Fruit fly (Drosophila melanogaster) whole organism, embryonic: ENCODE data around the gene CG13126.

Source experiments
- CG10267 ChIP-seq: fragments of 200-800 bp; sonication (Bioruptor generic); optimal IDR thresholded peaks from 2 replicates; lab custom pipeline; 2018; ENCODE audit warnings: missing biosample characterization, mild to moderate bottlenecking, missing genetic modification characterization, moderate library complexity
- CG10274 ChIP-seq: fragments of 200-800 bp; sonication (Bioruptor generic); optimal IDR thresholded peaks from 3 replicates; lab custom pipeline; 2017; ENCODE audit warnings: missing biosample characterization, mild to moderate bottlenecking, missing genetic modification characterization
- CG10321 ChIP-seq: fragments of 200-800 bp; sonication (Bioruptor generic); IDR thresholded peaks from 2 replicates; pipeline ENCODE4 v1.3.6; 2022; ENCODE audit warnings: missing biosample characterization, missing genetic modification characterization
- CG10543 ChIP-seq: fragments of 200-800 bp; sonication (Bioruptor generic); optimal IDR thresholded peaks from 3 replicates; lab custom pipeline; 2017; ENCODE audit warnings: missing biosample characterization, mild to moderate bottlenecking, missing genetic modification characterization, moderate library complexity
- CG11398 ChIP-seq: fragments of 200-800 bp; sonication (Bioruptor generic); optimal IDR thresholded peaks from 2 replicates; lab custom pipeline; 2016; ENCODE audit warnings: missing biosample characterization, missing genetic modification characterization
- CG11456 ChIP-seq: fragments of 200-800 bp; sonication (Bioruptor generic); IDR thresholded peaks from 3 replicates; pipeline ENCODE4 v1.3.6; 2022; ENCODE audit warnings: missing biosample characterization, missing genetic modification characterization
- CG11723 ChIP-seq: fragments of 200-800 bp; sonication (Bioruptor generic); optimal IDR thresholded peaks from 2 replicates; lab custom pipeline; 2017; ENCODE audit warnings: missing biosample characterization, mild to moderate bottlenecking, missing genetic modification characterization
- CG1233 ChIP-seq: fragments of 200-800 bp; sonication (Bioruptor generic); optimal IDR thresholded peaks from 4 replicates; lab custom pipeline; 2018; ENCODE audit warnings: missing biosample characterization, mild to moderate bottlenecking, missing genetic modification characterization
- CG13624 ChIP-seq: fragments of 200-800 bp; sonication (Bioruptor generic); optimal IDR thresholded peaks from 2 replicates; lab custom pipeline; 2016; ENCODE audit warnings: missing biosample characterization, missing genetic modification characterization
- CG1602 ChIP-seq: fragments of 200-800 bp; sonication (Bioruptor generic); optimal IDR thresholded peaks from 3 replicates; lab custom pipeline; 2016; ENCODE audit warnings: missing biosample characterization, missing genetic modification characterization
- CG16779 ChIP-seq: fragments of 200-800 bp; sonication (Bioruptor generic); IDR thresholded peaks from 2 replicates; pipeline ENCODE4 v1.3.6; 2022; ENCODE audit warnings: missing biosample characterization, missing genetic modification characterization
- CG17361 ChIP-seq: fragments of 200-800 bp; sonication (Bioruptor generic); IDR thresholded peaks from 3 replicates; pipeline ENCODE4 v1.3.6; 2022; ENCODE audit warnings: missing biosample characterization, missing genetic modification characterization
- CG1792 ChIP-seq: fragments of 200-800 bp; sonication (Bioruptor generic); optimal IDR thresholded peaks from 2 replicates; lab custom pipeline; 2016; ENCODE audit warnings: missing biosample characterization, missing genetic modification characterization
- CG1832 ChIP-seq: fragments of 200-800 bp; sonication (Bioruptor generic); optimal IDR thresholded peaks from 2 replicates; lab custom pipeline; 2017; ENCODE audit warnings: missing biosample characterization, mild to moderate bottlenecking, missing genetic modification characterization, inconsistent platforms
- CG18764 ChIP-seq: fragments of 200-800 bp; sonication (Bioruptor generic); optimal IDR thresholded peaks from 3 replicates; lab custom pipeline; 2016; ENCODE audit warnings: missing biosample characterization, missing genetic modification characterization
- CG30431 ChIP-seq: fragments of 200-800 bp; sonication (Bioruptor generic); optimal IDR thresholded peaks from 2 replicates; lab custom pipeline; 2017; ENCODE audit warnings: missing biosample characterization, missing genetic modification characterization
- CG34376 ChIP-seq: fragments of 200-800 bp; sonication (Bioruptor generic); optimal IDR thresholded peaks from 2 replicates; lab custom pipeline; 2018; ENCODE audit warnings: missing biosample characterization, mild to moderate bottlenecking, missing genetic modification characterization
- CG4360 ChIP-seq: fragments of 200-800 bp; sonication (Bioruptor generic); IDR thresholded peaks from 2 replicates; pipeline ENCODE4 v1.3.6; 2022; ENCODE audit warnings: missing biosample characterization, missing genetic modification characterization
- CG6254 ChIP-seq: fragments of 200-800 bp; sonication (Bioruptor generic); optimal IDR thresholded peaks from 3 replicates; lab custom pipeline; 2017; ENCODE audit warnings: mild to moderate bottlenecking, missing biosample characterization, missing genetic modification reagents, missing genetic modification characterization
- CG6765 ChIP-seq: fragments of 200-800 bp; sonication (Bioruptor generic); optimal IDR thresholded peaks from 3 replicates; lab custom pipeline; 2017; ENCODE audit warnings: missing biosample characterization, mild to moderate bottlenecking, missing genetic modification characterization
- CG7786 ChIP-seq: fragments of 200-800 bp; sonication (Bioruptor generic); optimal IDR thresholded peaks from 2 replicates; lab custom pipeline; 2016; ENCODE audit warnings: missing biosample characterization, missing genetic modification characterization
- CG7963 ChIP-seq: fragments of 200-800 bp; sonication (Bioruptor generic); IDR thresholded peaks from 3 replicates; pipeline ENCODE4 v1.3.6; 2022; ENCODE audit warnings: missing biosample characterization, missing genetic modification characterization; ENCODE audit not compliant: partially characterized antibody
- CG7987 ChIP-seq: fragments of 200-800 bp; sonication (Bioruptor generic); optimal IDR thresholded peaks from 2 replicates; lab custom pipeline; 2018; ENCODE audit warnings: missing biosample characterization, mild to moderate bottlenecking, missing genetic modification characterization, moderate library complexity
- CG8359 ChIP-seq: fragments of 200-800 bp; sonication (Bioruptor generic); optimal IDR thresholded peaks from 2 replicates; lab custom pipeline; 2017; ENCODE audit warnings: missing biosample characterization, mild to moderate bottlenecking, missing genetic modification characterization, borderline replicate concordance
- D19A ChIP-seq: fragments of 200-800 bp; optimal IDR thresholded peaks from 3 replicates; lab custom pipeline; 2019; ENCODE audit warnings: missing biosample characterization, mild to moderate bottlenecking, missing genetic modification characterization, moderate library complexity
- Drgx ChIP-seq: fragments of 200-800 bp; sonication (Bioruptor generic); IDR thresholded peaks from 2 replicates; pipeline ENCODE4 v1.3.6; 2022; ENCODE audit warnings: missing biosample characterization, missing genetic modification characterization
- Fer2 ChIP-seq: fragments of 200-800 bp; sonication (Bioruptor generic); optimal IDR thresholded peaks from 2 replicates; lab custom pipeline; 2018; ENCODE audit warnings: missing biosample characterization, mild to moderate bottlenecking, missing genetic modification characterization, moderate library complexity
- Kr ChIP-seq: fragments of 200-800 bp; sonication (Bioruptor generic); optimal IDR thresholded peaks from 2 replicates; lab custom pipeline; 2017; ENCODE audit warnings: missing biosample characterization, mild to moderate bottlenecking, missing genetic modification characterization
- Lim3 ChIP-seq: fragments of 200-800 bp; sonication (Bioruptor generic); IDR thresholded peaks from 2 replicates; pipeline ENCODE4 v1.3.6; 2022; ENCODE audit warnings: missing biosample characterization, missing genetic modification characterization
- Mad ChIP-seq: fragments of 200-800 bp; sonication (Bioruptor generic); optimal IDR thresholded peaks from 2 replicates; lab custom pipeline; 2016; ENCODE audit warnings: missing biosample characterization, missing genetic modification characterization
- NC2β ChIP-seq: fragments of 200-800 bp; sonication (Bioruptor generic); optimal IDR thresholded peaks from 2 replicates; lab custom pipeline; 2016; ENCODE audit warnings: missing biosample characterization, missing genetic modification characterization
- NFAT ChIP-seq: fragments of 200-800 bp; sonication (Bioruptor generic); IDR thresholded peaks from 2 replicates; pipeline ENCODE4 v1.3.6; 2022; ENCODE audit warnings: missing biosample characterization, missing genetic modification characterization
- Nf-YA ChIP-seq: fragments of 200-800 bp; sonication (Bioruptor generic); IDR thresholded peaks from 2 replicates; pipeline ENCODE4 v1.3.6; 2022; ENCODE audit warnings: missing biosample characterization, missing genetic modification characterization
- Pdp1 ChIP-seq, 2 experiments: fragments of 200-800 bp; sonication (Bioruptor generic); optimal IDR thresholded peaks; 3 replicates each; lab custom pipeline; 2016; ENCODE audit warnings: missing biosample characterization in 2 of 2, missing genetic modification characterization in 2 of 2, mild to moderate bottlenecking in 1 of 2, moderate library complexity in 1 of 2
- Ravus ChIP-seq: fragments of 200-800 bp; sonication (Bioruptor generic); IDR thresholded peaks from 2 replicates; pipeline ENCODE4 v1.3.6; 2022; ENCODE audit warnings: missing biosample characterization, missing genetic modification characterization
- cg ChIP-seq: fragments of 200-800 bp; sonication (Bioruptor generic); optimal IDR thresholded peaks from 3 replicates; lab custom pipeline; 2019; ENCODE audit warnings: missing biosample characterization, mild to moderate bottlenecking, missing genetic modification characterization, moderate library complexity
- chm ChIP-seq: fragments of 200-800 bp; sonication (Bioruptor generic); IDR thresholded peaks from 2 replicates; pipeline ENCODE4 v1.3.6; 2022; ENCODE audit warnings: missing biosample characterization, missing genetic modification characterization
- chn ChIP-seq: fragments of 200-800 bp; sonication (Bioruptor generic); optimal IDR thresholded peaks from 2 replicates; lab custom pipeline; 2016; ENCODE audit warnings: missing biosample characterization, missing genetic modification characterization
- corto ChIP-seq: fragments of 200-800 bp; sonication (Bioruptor generic); optimal IDR thresholded peaks from 2 replicates; lab custom pipeline; 2016; ENCODE audit warnings: missing biosample characterization, mild to moderate bottlenecking, missing genetic modification characterization, moderate library complexity
- crol ChIP-seq: fragments of 200-800 bp; sonication (Bioruptor generic); IDR thresholded peaks from 2 replicates; pipeline ENCODE4 v1.3.6; 2022; ENCODE audit warnings: missing biosample characterization, missing genetic modification characterization
- dmrt11E ChIP-seq: fragments of 200-800 bp; sonication (Bioruptor generic); optimal IDR thresholded peaks from 3 replicates; lab custom pipeline; 2018; ENCODE audit warnings: missing biosample characterization, mild to moderate bottlenecking, missing genetic modification characterization, moderate library complexity
- ems ChIP-seq: fragments of 200-800 bp; sonication (Bioruptor generic); optimal IDR thresholded peaks from 3 replicates; lab custom pipeline; 2016; ENCODE audit warnings: missing biosample characterization, missing genetic modification characterization
- gcm2 ChIP-seq: fragments of 200-800 bp; sonication (Bioruptor generic); optimal IDR thresholded peaks from 2 replicates; lab custom pipeline; 2016; ENCODE audit warnings: missing biosample characterization, missing genetic modification characterization
- gro ChIP-seq: fragments of 200-800 bp; sonication (Bioruptor generic); optimal IDR thresholded peaks from 2 replicates; lab custom pipeline; 2016; ENCODE audit warnings: missing biosample characterization, missing genetic modification characterization
- hth ChIP-seq: fragments of >200 bp; optimal IDR thresholded peaks from 2 replicates; lab custom pipeline; 2017; ENCODE audit warnings: inconsistent platforms
- odd ChIP-seq: fragments of 200-800 bp; sonication (Bioruptor generic); optimal IDR thresholded peaks from 2 replicates; lab custom pipeline; 2017; ENCODE audit warnings: missing biosample characterization, mild to moderate bottlenecking, missing genetic modification characterization
- pan ChIP-seq, 4 experiments: fragments of >200 bp in 3 of 4; fragments of 200-800 bp in 1 of 4; sonication (Bioruptor generic) in 1 of 4; optimal IDR thresholded peaks in 3 of 4; IDR thresholded peaks in 1 of 4; 2 replicates each; pipeline versions ENCODE4 v1.3.6 to Lab custom; 2017 to 2022; ENCODE audit warnings: missing biosample characterization in 2 of 4, missing genetic modification characterization in 2 of 4, mixed read lengths in 1 of 4
- ranshi ChIP-seq: fragments of 200-800 bp; sonication (Bioruptor generic); IDR thresholded peaks from 2 replicates; pipeline ENCODE4 v1.3.6; 2022; ENCODE audit warnings: missing biosample characterization, missing genetic modification characterization
- ttk ChIP-seq: fragments of 200-800 bp; sonication (Bioruptor generic); IDR thresholded peaks from 2 replicates; pipeline ENCODE4 v2.1.2; 2022; ENCODE audit warnings: missing biosample characterization, missing genetic modification characterization

CG13126 gene

dm6 chr2L:9966983-9967737, 13.2 kb upstream of the CG13126 start, which contains the start of the genes Dref and RpL13 (continued):
- TF ChIP-seq CG11723 (peak; percentile 91), CG1233 (GFP tag; lab: Kevin White, UChicago) (peak; percentile 93), odd (GFP tag; lab: Kevin White, UChicago) (peak; percentile 95), gro (GFP tag; lab: Kevin White, UChicago) (peak; percentile 91), CG11456 (peak; percentile 87), CG10267 (peak; percentile 94), CG4360 (GFP tag; lab: Robert Waterston, UW) (0 out of 2 replicates have a peak, but pooled peaks have one; percentile 28), CG13624 (peak; percentile 93), CG8359 (peak; percentile 79), CG6765 (GFP tag; lab: Kevin White, UChicago) (peak; percentile 98), pan (optimal IDR thresholded peaks at IDR 0.05; lab: Kevin White, UChicago) (no peak), pan (GFP tag; optimal IDR thresholded peaks at IDR 0.05 in 1 of 2, IDR thresholded peaks at IDR 0.05 in 1 of 2) (peak in 1 of 2 experiments; percentile 75), Pdp1 (GFP tag; optimal IDR thresholded peaks at IDR 0.05; lab: Kevin White, UChicago) (peak; percentile 79 to 99), CG17361 (GFP tag; lab: Robert Waterston, UW) (peak; percentile 90), Mad (GFP tag; lab: Kevin White, UChicago) (peak; percentile 87), CG7987 (GFP tag; lab: Kevin White, UChicago) (peak; percentile 99), CG30431 (GFP tag; lab: Kevin White, UChicago) (peak; percentile 49), Kr (peak; percentile 12), cg (GFP tag; lab: Kevin White, UChicago) (no peak), gcm2 (GFP tag; lab: Kevin White, UChicago) (peak; percentile 80), ttk (GFP tag; lab: Robert Waterston, UW) (peak; percentile 44), ranshi (peak; percentile 70; the same call in 1 of the 2 replicates), CG11398 (GFP tag; lab: Kevin White, UChicago) (peak; percentile 89), CG6254 (peak; percentile 79), CG10274 (GFP tag; lab: Kevin White, UChicago) (peak; percentile 78), CG16779 (GFP tag; lab: Robert Waterston, UW) (peak; percentile 59), Ravus (no peak), NC2β (GFP tag; lab: Kevin White, UChicago) (peak; percentile 95), CG7963 (GFP tag; lab: Robert Waterston, UW) (peak; percentile 66; the same call in 1 of the 3 replicates), chm (peak; percentile 95), Fer2 (tag; lab: Kevin White, UChicago) (peak; percentile 86), CG10543 (peak; percentile 98), crol (GFP tag; lab: Robert Waterston, UW) (peak; percentile 43), D19A (tag; lab: Kevin White, UChicago) (peak; percentile 62), Lim3 (GFP tag; lab: Robert Waterston, UW) (no peak), ems (GFP tag; lab: Kevin White, UChicago) (peak; percentile 79), CG1602 (peak; percentile 36), CG7786 (GFP tag; lab: Kevin White, UChicago) (peak; percentile 81), CG10321 (GFP tag; lab: Robert Waterston, UW) (peak; percentile 63), hth (lab: Kevin White, UChicago) (no peak), CG18764 (GFP tag; lab: Kevin White, UChicago) (peak; percentile 68), chn (peak; percentile 64), CG34376 (GFP tag; lab: Kevin White, UChicago) (peak; percentile 99), Nf-YA (GFP tag; lab: Robert Waterston, UW) (peak; percentile 72), corto (GFP tag; lab: Kevin White, UChicago) (peak; percentile 77), Drgx (GFP tag; lab: Robert Waterston, UW) (peak; percentile 38; the same call in 1 of the 2 replicates), CG1792 (GFP tag; lab: Kevin White, UChicago) (peak; percentile 70), NFAT (GFP tag; lab: Robert Waterston, UW) (peak; percentile 82), CG1832 (no peak), dmrt11E (tag; lab: Kevin White, UChicago) (peak; percentile 70)
